Worm (Caenorhabditis elegans) whole organism, L2 larva: ENCODE results near the gene sid-2.

Source experiments
- C34F6.9 ChIP-seq: fragments of 150-350 bp; optimal IDR thresholded peaks from 2 replicates; lab custom pipeline; 2014; ENCODE audit warnings: missing biosample characterization, missing genetic modification characterization
- aly-2 ChIP-seq: fragments of 150-350 bp; optimal IDR thresholded peaks from 2 replicates; lab custom pipeline; 2014; ENCODE audit warnings: missing biosample characterization, missing genetic modification characterization
- egl-27 ChIP-seq: sonication (generic microtip); optimal IDR thresholded peaks from 3 replicates; lab custom pipeline; 2017; ENCODE audit warnings: missing biosample characterization, missing genetic modification reagents, missing genetic modification characterization
- elt-1 ChIP-seq: fragments of 150-350 bp; optimal IDR thresholded peaks from 2 replicates; lab custom pipeline; 2014; ENCODE audit warnings: missing biosample characterization, missing genetic modification characterization
- lin-39 ChIP-seq: fragments of 150-350 bp; optimal IDR thresholded peaks from 2 replicates; lab custom pipeline; 2014; ENCODE audit warnings: missing biosample characterization, missing genetic modification reagents, missing genetic modification characterization
- mdl-1 ChIP-seq, 2 experiments: fragments of 150-350 bp in 1 of 2; sonication (generic microtip) in 1 of 2; optimal IDR thresholded peaks; 2 replicates each; lab custom pipeline; 2017; ENCODE audit warnings: missing biosample characterization in 2 of 2, missing genetic modification characterization in 2 of 2
- nhr-10 ChIP-seq: sonication (generic microtip); optimal IDR thresholded peaks from 2 replicates; lab custom pipeline; 2017; ENCODE audit warnings: missing biosample characterization, missing genetic modification characterization
- nhr-11 ChIP-seq: fragments of 150-350 bp; optimal IDR thresholded peaks from 2 replicates; lab custom pipeline; 2014; ENCODE audit warnings: missing biosample characterization, missing genetic modification characterization
- nhr-12 ChIP-seq: fragments of 150-350 bp; optimal IDR thresholded peaks from 2 replicates; lab custom pipeline; 2014; ENCODE audit warnings: missing biosample characterization, missing genetic modification characterization
- nhr-237 ChIP-seq: fragments of 150-350 bp; optimal IDR thresholded peaks from 2 replicates; lab custom pipeline; 2014; ENCODE audit warnings: missing biosample characterization, missing genetic modification characterization
- unc-39 ChIP-seq: fragments of 150-350 bp; optimal IDR thresholded peaks from 2 replicates; lab custom pipeline; 2014; ENCODE audit warnings: missing biosample characterization, missing genetic modification characterization
- unc-62 ChIP-seq: fragments of 150-350 bp; optimal IDR thresholded peaks from 2 replicates; lab custom pipeline; 2014; ENCODE audit warnings: missing biosample characterization, missing genetic modification reagents, missing genetic modification characterization

- TF ChIP-seq unc-62 (no peak), lin-39 (tag; lab: Kevin White, UChicago) (no peak), unc-39 (no peak), aly-2 (tag; lab: Kevin White, UChicago) (no peak), egl-27 (tag; lab: Kevin White, UChicago) (no peak), nhr-12 (tag; lab: Kevin White, UChicago) (no peak), nhr-10 (tag; lab: Kevin White, UChicago) (no peak), nhr-237 (tag; lab: Kevin White, UChicago) (no peak), elt-1 (no peak), nhr-11 (tag; lab: Kevin White, UChicago) (no peak), mdl-1 (tag; optimal IDR thresholded peaks at IDR 0.05; lab: Kevin White, UChicago) (no peak), C34F6.9 (no peak)
Measured at ce11 chrIII:13714950-13715349, 35.7 kb downstream of the sid-2 start.
